Worm (Caenorhabditis elegans): ENCODE measurements around the gene Y50D4A.4.

The Y50D4A.4 gene

DNA sequence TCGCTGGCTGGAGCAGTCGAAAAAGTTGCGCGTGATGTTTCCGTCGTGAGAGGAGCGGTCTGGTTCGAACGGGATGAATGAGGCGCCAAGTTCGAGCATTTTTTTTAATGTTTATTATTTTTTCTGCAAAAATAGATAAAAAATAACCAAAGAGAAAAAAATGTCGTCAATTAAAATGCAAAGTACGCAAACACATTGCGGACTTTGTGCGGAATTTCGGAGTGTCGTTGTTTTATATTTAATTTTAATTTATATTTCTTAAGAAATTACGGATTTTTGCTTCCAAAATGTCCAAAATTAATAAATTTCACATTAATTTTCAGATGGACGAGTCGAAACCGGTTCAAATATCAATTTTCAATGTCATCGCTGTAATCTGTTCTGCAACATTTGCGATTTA, at the start of gene Y50D4A.4, which contains the start of gene wrb-1 (continued):
- TF ChIP-seq tbx-9 (tag; optimal IDR thresholded peaks at IDR 0.05; ENCODE audit: borderline replicate concordance), result no peak
- no peak for TF ChIP-seq hrde-1 (tag; optimal IDR thresholded peaks at IDR 0.05; ENCODE audit: borderline replicate concordance)
- no peak for TF ChIP-seq ztf-22 (GFP tag; optimal IDR thresholded peaks at IDR 0.05)
- no peak for TF ChIP-seq nhr-27 (tag; optimal IDR thresholded peaks at IDR 0.05)
- TF ChIP-seq madf-3 (GFP tag; IDR thresholded peaks at IDR 0.05), result no peak
- no peak for TF ChIP-seq K12H6.12 (tag; optimal IDR thresholded peaks at IDR 0.05)
- TF ChIP-seq C17E4.6 (GFP tag; IDR thresholded peaks at IDR 0.05), result no peak
- TF ChIP-seq let-607 (tag; optimal IDR thresholded peaks at IDR 0.05), result no peak
- TF ChIP-seq akir-1 (GFP tag; optimal IDR thresholded peaks at IDR 0.05), result no peak
- no peak for TF ChIP-seq pbrm-1 (GFP tag; IDR thresholded peaks at IDR 0.05)
- no peak for TF ChIP-seq Y56A3A.18 (GFP tag; IDR thresholded peaks at IDR 0.05)
- TF ChIP-seq ztf-3 (GFP tag; optimal IDR thresholded peaks at IDR 0.05), result no peak
- TF ChIP-seq hmg-20 (GFP tag; IDR thresholded peaks at IDR 0.05), result no peak
- no peak for TF ChIP-seq B0261.1 (tag; optimal IDR thresholded peaks at IDR 0.05)
- TF ChIP-seq die-1 (tag; optimal IDR thresholded peaks at IDR 0.05), result no peak
- TF ChIP-seq F39B2.1 (GFP tag; IDR thresholded peaks at IDR 0.05), result no peak
- no peak for TF ChIP-seq lin-26 (GFP tag; IDR thresholded peaks at IDR 0.05)
- TF ChIP-seq nhr-179 (tag; optimal IDR thresholded peaks at IDR 0.05), result no peak
- no peak for TF ChIP-seq ceh-91 (GFP tag; IDR thresholded peaks at IDR 0.05)
- no peak for TF ChIP-seq hlh-12 (tag; optimal IDR thresholded peaks at IDR 0.05)

DNA sequence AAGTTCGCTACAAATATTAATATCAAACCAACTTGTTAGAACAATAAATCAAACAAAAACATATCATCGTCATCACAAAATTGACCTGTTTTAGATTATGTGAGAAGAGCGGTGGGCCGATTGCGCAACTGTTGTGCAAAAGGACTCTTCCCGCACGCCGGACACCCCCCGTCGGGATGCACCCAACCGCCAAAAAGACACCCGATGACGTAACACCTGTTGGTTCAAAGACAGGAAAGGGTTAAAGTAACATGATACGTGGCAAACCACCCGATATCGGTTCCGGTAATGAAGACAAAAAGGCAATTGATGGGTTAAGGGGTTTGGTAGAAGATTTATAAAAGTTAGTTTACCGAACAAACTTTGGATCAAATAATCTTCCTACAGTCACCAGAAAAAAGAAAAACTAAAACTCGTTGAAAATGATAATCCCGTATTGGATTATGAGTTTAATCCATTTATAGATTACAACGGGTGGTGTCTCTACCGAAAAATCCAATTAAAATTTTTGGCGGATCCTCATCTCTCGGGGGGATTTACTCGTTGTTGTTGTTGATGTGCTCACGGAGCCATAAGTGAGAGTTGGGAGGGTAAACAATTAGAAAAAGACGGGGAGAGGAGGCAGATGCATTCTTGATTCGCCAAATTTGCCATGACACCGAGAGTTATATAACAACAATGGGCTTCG, 48.2 kb upstream of the Y50D4A.4 start:
- no peak for TF ChIP-seq hsf-1 (GFP tag; IDR thresholded peaks at IDR 0.05)
- TF ChIP-seq nhr-179 (tag; optimal IDR thresholded peaks at IDR 0.05), result no peak
- no peak for TF ChIP-seq egrh-3 (GFP tag; IDR thresholded peaks at IDR 0.05)
- no peak for TF ChIP-seq nhr-80 (tag; optimal IDR thresholded peaks at IDR 0.05)
- TF ChIP-seq madf-8 (GFP tag; conservative IDR thresholded peaks at IDR 0.05), result no peak
- no peak for TF ChIP-seq hrde-1 (tag; optimal IDR thresholded peaks at IDR 0.05; ENCODE audit: borderline replicate concordance)
- TF ChIP-seq aptf-2 (GFP tag; conservative IDR thresholded peaks at IDR 0.05), result no peak
- no peak for TF ChIP-seq dox-1 (GFP tag; IDR thresholded peaks at IDR 0.05)
- TF ChIP-seq C06A6.2 (GFP tag; conservative IDR thresholded peaks at IDR 0.05), result no peak
- no peak for TF ChIP-seq unc-130 (GFP tag; optimal IDR thresholded peaks at IDR 0.05)
- no peak for TF ChIP-seq F55B11.4 (tag; optimal IDR thresholded peaks at IDR 0.05; ENCODE audit: borderline replicate concordance, insufficient read depth)
- no peak for TF ChIP-seq ceh-58 (GFP tag; IDR thresholded peaks at IDR 0.05)
- TF ChIP-seq mes-4 (tag; optimal IDR thresholded peaks at IDR 0.05), result no peak
- TF ChIP-seq snpc-1.1 (tag; optimal IDR thresholded peaks at IDR 0.05; ENCODE audit: insufficient read depth), result no peak
- no peak for TF ChIP-seq fkh-3 (tag; optimal IDR thresholded peaks at IDR 0.05)
- no peak for TF ChIP-seq F57C9.4 (tag; optimal IDR thresholded peaks at IDR 0.05)
- TF ChIP-seq T07F8.4 (tag; optimal IDR thresholded peaks at IDR 0.05), result no peak
- TF ChIP-seq sdz-38 (tag; optimal IDR thresholded peaks at IDR 0.05), result no peak
- no peak for TF ChIP-seq madf-10 (tag; optimal IDR thresholded peaks at IDR 0.05)

DNA sequence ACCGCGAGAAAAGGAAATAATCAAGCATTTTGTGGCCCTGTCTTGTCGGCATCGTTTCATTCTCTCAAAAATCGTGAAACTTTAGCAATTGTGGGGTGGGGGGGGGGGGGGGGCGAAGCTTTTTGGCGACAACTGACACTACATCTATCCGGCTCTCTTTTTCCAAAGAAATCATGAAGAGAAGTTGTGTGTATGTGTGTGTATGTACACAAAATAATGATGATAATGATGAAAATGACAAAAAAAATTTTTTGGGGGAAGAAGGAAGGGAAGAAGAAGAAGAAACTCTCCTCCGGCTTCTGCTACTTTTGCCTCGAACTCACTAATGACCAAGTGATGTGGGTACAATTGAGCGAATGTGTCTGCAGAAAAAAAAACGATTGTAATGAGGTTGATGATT, 47.1 kb upstream of the Y50D4A.4 start:
- TF ChIP-seq snpc-1.1 (tag; optimal IDR thresholded peaks at IDR 0.05; ENCODE audit: insufficient read depth) (no peak), Y67H2A.10 (GFP tag; conservative IDR thresholded peaks at IDR 0.05) (no peak), hlh-26 (GFP tag; conservative IDR thresholded peaks at IDR 0.05) (no peak), mes-4 (tag; optimal IDR thresholded peaks at IDR 0.05) (no peak), ztf-22 (GFP tag; optimal IDR thresholded peaks at IDR 0.05) (no peak), tbx-9 (tag; optimal IDR thresholded peaks at IDR 0.05; ENCODE audit: borderline replicate concordance) (no peak), F23B12.7 (tag; optimal IDR thresholded peaks at IDR 0.05; ENCODE audit: insufficient read depth) (no peak), dpff-1 (tag; optimal IDR thresholded peaks at IDR 0.05) (no peak), ccch-3 (GFP tag; optimal IDR thresholded peaks at IDR 0.05) (no peak), tlf-1 (GFP tag; optimal IDR thresholded peaks at IDR 0.05) (no peak), nhr-120 (GFP tag; IDR thresholded peaks at IDR 0.05) (no peak)

Measured in whole organism, young adult.